Fruit fly (Drosophila melanogaster): ENCODE measurements around the gene CG7768.

The CG7768 gene

DNA sequence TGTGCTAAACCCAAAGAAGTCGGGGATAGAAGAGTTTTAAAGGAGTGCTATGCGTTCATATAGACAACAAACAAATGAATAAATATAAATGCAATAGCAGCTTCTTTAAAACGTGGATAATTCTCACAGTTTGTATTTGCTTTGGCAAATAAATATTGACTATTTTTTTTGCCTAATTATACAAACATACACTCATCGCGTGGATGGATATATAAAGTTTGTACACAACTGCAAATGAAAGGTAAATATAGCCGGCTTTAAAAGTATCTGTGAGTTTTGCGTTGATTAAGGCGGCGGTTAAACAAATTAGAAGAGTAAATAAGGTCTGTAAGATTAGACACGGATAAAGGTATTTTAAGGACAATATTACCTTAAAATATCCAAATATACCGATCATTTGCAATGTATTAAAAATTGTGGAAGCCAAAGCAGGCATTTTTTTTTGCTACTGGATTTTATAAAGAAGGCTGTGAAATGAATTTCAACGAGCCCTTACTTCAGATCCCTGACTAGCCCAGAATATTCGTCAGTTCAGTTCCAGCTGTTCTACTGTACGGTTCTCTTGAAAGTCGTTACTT is at the start of gene CG7768 (continued):
- TF ChIP-seq PHDP (tag; optimal IDR thresholded peaks at IDR 0.05) (peak; percentile 71), D (optimal IDR thresholded peaks at IDR 0.05) (no peak), D (GFP tag; optimal IDR thresholded peaks at IDR 0.05) (peak; percentile 12), seq (GFP tag; IDR thresholded peaks at IDR 0.05) (peak; percentile 73), CG14014 (GFP tag; IDR thresholded peaks at IDR 0.05) (peak; percentile 65; the same call in 1 of the 2 replicates), CG30403 (GFP tag; optimal IDR thresholded peaks at IDR 0.05) (peak; percentile 2), wek (GFP tag; optimal IDR thresholded peaks at IDR 0.05) (peak; percentile 5), Dp (GFP tag; optimal IDR thresholded peaks at IDR 0.05) (no peak), CG15601 (tag; optimal IDR thresholded peaks at IDR 0.05) (peak; percentile 23), Hr78 (GFP tag; optimal IDR thresholded peaks at IDR 0.05) (no peak), ro (GFP tag; IDR thresholded peaks at IDR 0.05) (no peak), Nf-YC (tag; optimal IDR thresholded peaks at IDR 0.05) (no peak), CG1233 (GFP tag; optimal IDR thresholded peaks at IDR 0.05) (peak; percentile 62), CG7963 (GFP tag; IDR thresholded peaks at IDR 0.05; ENCODE audit: partially characterized antibody) (no peak), h (optimal IDR thresholded peaks at IDR 0.05) (no peak), Dfd (GFP tag; optimal IDR thresholded peaks at IDR 0.05) (no peak), CG13775 (GFP tag; optimal IDR thresholded peaks at IDR 0.05) (no peak), CG6765 (GFP tag; optimal IDR thresholded peaks at IDR 0.05) (peak; percentile 78), CG1603 (tag; optimal IDR thresholded peaks at IDR 0.05) (peak; percentile 24), zf30C (GFP tag; optimal IDR thresholded peaks at IDR 0.05) (no peak), ci (GFP tag; IDR thresholded peaks at IDR 0.05) (peak; percentile 14; the same call in 1 of the 3 replicates), Atf6 (GFP tag; IDR thresholded peaks at IDR 0.05) (no peak), fu2 (GFP tag; optimal IDR thresholded peaks at IDR 0.05) (peak; percentile 36), NFAT (GFP tag; IDR thresholded peaks at IDR 0.05) (no peak), CG18599 (GFP tag; optimal IDR thresholded peaks at IDR 0.05) (peak; percentile 79), D19B (GFP tag; optimal IDR thresholded peaks at IDR 0.05) (no peak), crp (GFP tag; optimal IDR thresholded peaks at IDR 0.05) (no peak), HmgZ (tag; optimal IDR thresholded peaks at IDR 0.05) (peak; percentile 72), CG12071 (GFP tag; optimal IDR thresholded peaks at IDR 0.05) (peak; percentile 82), CG16815 (GFP tag; optimal IDR thresholded peaks at IDR 0.05) (no peak), CG7839 (tag; optimal IDR thresholded peaks at IDR 0.05) (peak; percentile 47), fd64A (GFP tag; optimal IDR thresholded peaks at IDR 0.05) (no peak), CG15269 (tag; optimal IDR thresholded peaks at IDR 0.05) (peak; percentile 73), Ada2b (GFP tag; IDR thresholded peaks at IDR 0.05) (peak; percentile 20; the same call in 1 of the 2 replicates), HLH3B (GFP tag; IDR thresholded peaks at IDR 0.05) (peak; percentile 60; the same call in 1 of the 2 replicates), Bdp1 (GFP tag; optimal IDR thresholded peaks at IDR 0.05) (no peak), CG1529 (GFP tag; optimal IDR thresholded peaks at IDR 0.05) (no peak), gem (tag; optimal IDR thresholded peaks at IDR 0.05) (peak; percentile 62), Abd-B (GFP tag; optimal IDR thresholded peaks at IDR 0.05) (no peak), nau (GFP tag; optimal IDR thresholded peaks at IDR 0.05) (peak; percentile 77), ab (GFP tag; optimal IDR thresholded peaks at IDR 0.05) (no peak), org-1 (GFP tag; optimal IDR thresholded peaks at IDR 0.05) (peak; percentile 48), CG9876 (GFP tag; optimal IDR thresholded peaks at IDR 0.05) (peak; percentile 2), Sry-δ (GFP tag; optimal IDR thresholded peaks at IDR 0.05) (no peak), kah (GFP tag; optimal IDR thresholded peaks at IDR 0.05) (no peak), HLH54F (GFP tag; optimal IDR thresholded peaks at IDR 0.05) (peak; percentile 13), Oli (tag; optimal IDR thresholded peaks at IDR 0.05) (no peak), Awh (GFP tag; IDR thresholded peaks at IDR 0.05) (no peak), CG3847 (GFP tag; IDR thresholded peaks at IDR 0.05) (no peak), tin (GFP tag; optimal IDR thresholded peaks at IDR 0.05) (no peak)

Measured in whole organism, embryonic.